Fruit fly (Drosophila melanogaster): Measurements from ENCODE around the gene Rh2.
A peak's percentile ranks its signal among the peaks of the same experiment; 100 is the strongest.

Rh2 gene

dm6 chr3R:18928346-18928917 lies 29.2 kb downstream of the Rh2 start, which contains the start of gene Mpc1:
Gene Mpc1 (minus strand): TSS chr3R:18928659.
- TF ChIP-seq Dll (optimal IDR thresholded peaks at IDR 0.05) (no peak), pan (optimal IDR thresholded peaks at IDR 0.05) (no peak), CG8478 (optimal IDR thresholded peaks at IDR 0.05) (no peak), usp (GFP tag; optimal IDR thresholded peaks at IDR 0.05) (no peak), psq (optimal IDR thresholded peaks at IDR 0.05) (no peak), EcR (GFP tag; optimal IDR thresholded peaks at IDR 0.05) (no peak)

- TF ChIP-seq EcR (GFP tag; optimal IDR thresholded peaks at IDR 0.05): no peak
- TF ChIP-seq pan (optimal IDR thresholded peaks at IDR 0.05): no peak
- peak; percentile 6 for TF ChIP-seq Dll (optimal IDR thresholded peaks at IDR 0.05)
- no peak for TF ChIP-seq usp (GFP tag; optimal IDR thresholded peaks at IDR 0.05)
- TF ChIP-seq psq (optimal IDR thresholded peaks at IDR 0.05): no peak
Measured at dm6 chr3R:18928918-18929705, 29.9 kb downstream of the Rh2 start, which contains the start of gene CG42613. Gene CG42613 (plus strand): TSS chr3R:18929196.

- TF ChIP-seq Dll (optimal IDR thresholded peaks at IDR 0.05) (no peak), EcR (GFP tag; optimal IDR thresholded peaks at IDR 0.05) (no peak), usp (GFP tag; optimal IDR thresholded peaks at IDR 0.05) (no peak), pan (optimal IDR thresholded peaks at IDR 0.05) (no peak), CG8478 (optimal IDR thresholded peaks at IDR 0.05) (no peak), psq (optimal IDR thresholded peaks at IDR 0.05) (no peak)
Measured at dm6 chr3R:18931725-18932124, 32.5 kb downstream of the Rh2 start.

dm6 chr3R:18947307-18947706 lies 48.1 kb downstream of the Rh2 start:
- TF ChIP-seq CG8478 (optimal IDR thresholded peaks at IDR 0.05): no peak
- no peak for TF ChIP-seq EcR (GFP tag; optimal IDR thresholded peaks at IDR 0.05)
- TF ChIP-seq usp (GFP tag; optimal IDR thresholded peaks at IDR 0.05): no peak
- no peak for TF ChIP-seq Dll (optimal IDR thresholded peaks at IDR 0.05)
- no peak for TF ChIP-seq psq (optimal IDR thresholded peaks at IDR 0.05)
- no peak for TF ChIP-seq pan (optimal IDR thresholded peaks at IDR 0.05)

dm6 chr3R:18949131-18949530 lies 49.9 kb downstream of the Rh2 start:
- TF ChIP-seq CG8478 (optimal IDR thresholded peaks at IDR 0.05): no peak
- no peak for TF ChIP-seq usp (GFP tag; optimal IDR thresholded peaks at IDR 0.05)
- no peak for TF ChIP-seq EcR (GFP tag; optimal IDR thresholded peaks at IDR 0.05)
- no peak for TF ChIP-seq pan (optimal IDR thresholded peaks at IDR 0.05)
- no peak for TF ChIP-seq Dll (optimal IDR thresholded peaks at IDR 0.05)
- TF ChIP-seq psq (optimal IDR thresholded peaks at IDR 0.05): no peak

- TF ChIP-seq pan (optimal IDR thresholded peaks at IDR 0.05): no peak
- no peak for TF ChIP-seq CG8478 (optimal IDR thresholded peaks at IDR 0.05)
- TF ChIP-seq psq (optimal IDR thresholded peaks at IDR 0.05): no peak
- TF ChIP-seq EcR (GFP tag; optimal IDR thresholded peaks at IDR 0.05): no peak
- TF ChIP-seq usp (GFP tag; optimal IDR thresholded peaks at IDR 0.05): no peak
- no peak for TF ChIP-seq Dll (optimal IDR thresholded peaks at IDR 0.05)
Measured at dm6 chr3R:18949896-18950295, 50.7 kb downstream of the Rh2 start, which contains the start of gene CG43732. Gene CG43732 (plus strand): TSS chr3R:18950196.
